Worm (Caenorhabditis elegans) whole organism, young adult: Measurements from ENCODE around the gene sedl-1.

ENCODE experiments used
- lin-35 ChIP-seq, 3 experiments: fragments of 150-350 bp in 2 of 3; sonication (generic microtip) in 1 of 3; optimal IDR thresholded peaks; 2 replicates each; lab custom pipeline; 2014 to 2018; ENCODE audit warnings: missing biosample characterization in 3 of 3, missing genetic modification characterization in 3 of 3, missing genetic modification reagents in 3 of 3
- lsy-27 ChIP-seq: sonication (generic microtip); optimal IDR thresholded peaks from 2 replicates; lab custom pipeline; 2017; ENCODE audit warnings: missing genetic modification characterization, mild to moderate bottlenecking, missing compliant biosample characterization, antibody characterized with exemption, missing genotype, borderline replicate concordance; ENCODE audit not compliant: insufficient read depth
- mxl-1 ChIP-seq: sonication (generic microtip); optimal IDR thresholded peaks from 2 replicates; lab custom pipeline; 2016; ENCODE audit warnings: missing genetic modification characterization, missing compliant biosample characterization
- pha-4 ChIP-seq: fragments of 150-350 bp; sonication (generic microtip); optimal IDR thresholded peaks from 2 replicates; lab custom pipeline; 2014; ENCODE audit warnings: missing biosample characterization, missing genetic modification reagents, missing genetic modification characterization
- rcor-1 ChIP-seq: fragments of 200-800 bp; sonication (Bioruptor generic); IDR thresholded peaks from 2 replicates; pipeline ENCODE4 v1.3.6; 2022; ENCODE audit warnings: missing genetic modification reagents, missing genetic modification characterization, missing compliant biosample characterization
- snpc-1.1 ChIP-seq: sonication (generic microtip); optimal IDR thresholded peaks from 2 replicates; lab custom pipeline; 2017; ENCODE audit warnings: missing genetic modification characterization, mild to moderate bottlenecking, missing compliant biosample characterization, antibody characterized with exemption, moderate library complexity, missing genotype, missing genetic modification reagents; ENCODE audit not compliant: insufficient read depth
- snpc-3.4 ChIP-seq: sonication (generic microtip); optimal IDR thresholded peaks from 2 replicates; lab custom pipeline; 2017; ENCODE audit warnings: missing genetic modification characterization, mild to moderate bottlenecking, missing compliant biosample characterization, antibody characterized with exemption, moderate library complexity, missing genotype, missing genetic modification reagents
- xnd-1 ChIP-seq: sonication (generic microtip); optimal IDR thresholded peaks from 2 replicates; lab custom pipeline; 2016; ENCODE audit warnings: missing genotype, missing genetic modification reagents, missing genetic modification characterization, missing compliant biosample characterization
- ztf-22 ChIP-seq: fragments of 200-800 bp; sonication (Bioruptor generic); optimal IDR thresholded peaks from 2 replicates; lab custom pipeline; 2018; ENCODE audit warnings: mild to moderate bottlenecking, missing genetic modification characterization, moderate library complexity, missing compliant biosample characterization

- TF ChIP-seq xnd-1 (no peak), mxl-1 (tag; lab: Kevin White, UChicago) (no peak), lin-35 (GFP tag; optimal IDR thresholded peaks at IDR 0.05; lab: Kevin White, UChicago) (no peak), pha-4 (tag; lab: Kevin White, UChicago) (no peak), snpc-3.4 (no peak), rcor-1 (no peak), snpc-1.1 (tag; lab: Kevin White, UChicago) (no peak), ztf-22 (GFP tag; lab: Kevin White, UChicago) (no peak), lsy-27 (no peak)
Observed at ce11 chrX:1453770-1454169, 13.7 kb upstream of the sedl-1 start, which contains the start of gene cebp-1.
